Fruit fly (Drosophila melanogaster): ENCODE data around the gene mnd.

mnd gene

dm6 chr3L:14984521-14985150 is at the start of gene mnd:
Gene mnd, plus strand, starts transcription at chr3L:14985100.
- TF ChIP-seq foxo (GFP tag; optimal IDR thresholded peaks at IDR 0.05), result peak in 1 of 2 experiments; percentile 24
- TF ChIP-seq h (GFP tag; optimal IDR thresholded peaks at IDR 0.05), result peak; percentile 44
- TF ChIP-seq Sp1 (GFP tag; optimal IDR thresholded peaks at IDR 0.05), result no peak
- peak; percentile 13 for TF ChIP-seq ey (GFP tag; optimal IDR thresholded peaks at IDR 0.05)
- peak; percentile 2 for TF ChIP-seq fru (GFP tag; optimal IDR thresholded peaks at IDR 0.05)

- TF ChIP-seq OdsH (GFP tag; optimal IDR thresholded peaks at IDR 0.05), result no peak
- TF ChIP-seq Myc (optimal IDR thresholded peaks at IDR 0.05), result peak; percentile 35
These were observed 42.1 kb upstream of the mnd start for dm6 chr3L:14942769-14943168.

dm6 chr3L:14944231-14944630 is 40.7 kb upstream of the mnd start, which contains the start of gene CG13465:
Gene CG13465, minus strand, starts transcription at chr3L:14944331.
- no peak for TF ChIP-seq Hr83 (GFP tag; optimal IDR thresholded peaks at IDR 0.05; ENCODE audit: poor library complexity, severe bottlenecking)
- TF ChIP-seq fru (GFP tag; optimal IDR thresholded peaks at IDR 0.05), result no peak
- TF ChIP-seq woc (GFP tag; optimal IDR thresholded peaks at IDR 0.05), result no peak
- no peak for TF ChIP-seq Rel (GFP tag; optimal IDR thresholded peaks at IDR 0.05)
- TF ChIP-seq Rel (tag; optimal IDR thresholded peaks at IDR 0.05), result no peak
- TF ChIP-seq Abd-B (GFP tag; optimal IDR thresholded peaks at IDR 0.05), result no peak

dm6 chr3L:14945961-14946466 is 38.9 kb upstream of the mnd start, which contains the start of gene BobA:
Gene BobA, minus strand, starts transcription at chr3L:14946125.
- TF ChIP-seq Jra (GFP tag; optimal IDR thresholded peaks at IDR 0.05), result no peak
- TF ChIP-seq woc (GFP tag; optimal IDR thresholded peaks at IDR 0.05), result no peak
- TF ChIP-seq dl (GFP tag; optimal IDR thresholded peaks at IDR 0.05; ENCODE audit: insufficient read depth in 1 of 2, partially characterized antibody in 2 of 2), result no peak
- TF ChIP-seq dsf (GFP tag; optimal IDR thresholded peaks at IDR 0.05; ENCODE audit: borderline replicate concordance), result no peak
- no peak for TF ChIP-seq HLH106 (tag; optimal IDR thresholded peaks at IDR 0.05)
- TF ChIP-seq fru (GFP tag; optimal IDR thresholded peaks at IDR 0.05), result no peak
- TF ChIP-seq Abd-B (GFP tag; optimal IDR thresholded peaks at IDR 0.05), result no peak
- TF ChIP-seq GATAd (GFP tag; optimal IDR thresholded peaks at IDR 0.05), result no peak
- no peak for TF ChIP-seq jim (GFP tag; optimal IDR thresholded peaks at IDR 0.05)
- no peak for TF ChIP-seq usp (GFP tag; optimal IDR thresholded peaks at IDR 0.05)
- TF ChIP-seq lola (GFP tag; optimal IDR thresholded peaks at IDR 0.05), result no peak
- TF ChIP-seq N (GFP tag; optimal IDR thresholded peaks at IDR 0.05), result no peak
- no peak for TF ChIP-seq Hr78 (GFP tag; optimal IDR thresholded peaks at IDR 0.05)
- TF ChIP-seq Rel (GFP tag; optimal IDR thresholded peaks at IDR 0.05), result no peak
- no peak for TF ChIP-seq Rel (tag; optimal IDR thresholded peaks at IDR 0.05)
- TF ChIP-seq CG9705 (GFP tag; optimal IDR thresholded peaks at IDR 0.05), result no peak
- TF ChIP-seq Dfd (GFP tag; optimal IDR thresholded peaks at IDR 0.05), result no peak
- no peak for TF ChIP-seq ey (GFP tag; optimal IDR thresholded peaks at IDR 0.05)

dm6 chr3L:14949943-14950342 is 35.0 kb upstream of the mnd start:
- TF ChIP-seq CG9705 (GFP tag; optimal IDR thresholded peaks at IDR 0.05) (no peak), Dif (GFP tag; optimal IDR thresholded peaks at IDR 0.05; ENCODE audit: partially characterized antibody) (no peak), usp (GFP tag; optimal IDR thresholded peaks at IDR 0.05) (no peak), woc (GFP tag; optimal IDR thresholded peaks at IDR 0.05) (no peak), sv (GFP tag; optimal IDR thresholded peaks at IDR 0.05) (no peak), fru (GFP tag; optimal IDR thresholded peaks at IDR 0.05) (no peak), ey (GFP tag; optimal IDR thresholded peaks at IDR 0.05) (no peak), rgr (GFP tag; optimal IDR thresholded peaks at IDR 0.05) (no peak), Abd-B (GFP tag; optimal IDR thresholded peaks at IDR 0.05) (no peak), brk (GFP tag; optimal IDR thresholded peaks at IDR 0.05) (no peak), Hr78 (GFP tag; optimal IDR thresholded peaks at IDR 0.05) (no peak)
